Worm (Caenorhabditis elegans) whole organism, young adult: ENCODE measurements around the gene acr-24.

Experiments used
- B0019.2 ChIP-seq: fragments of 200-800 bp; sonication (Bioruptor generic); conservative IDR thresholded peaks from 2 replicates; pipeline ENCODE4 v1.3.6; 2022; ENCODE audit warnings: missing genetic modification reagents, missing genetic modification characterization, missing compliant biosample characterization
- B0035.1 ChIP-seq: sonication (generic microtip); optimal IDR thresholded peaks from 2 replicates; lab custom pipeline; 2016; ENCODE audit warnings: missing genetic modification characterization, mild to moderate bottlenecking, missing compliant biosample characterization, missing genotype, missing genetic modification reagents
- C17E4.6 ChIP-seq: fragments of 200-800 bp; sonication (Bioruptor generic); IDR thresholded peaks from 2 replicates; pipeline ENCODE4 v1.3.6; 2022; ENCODE audit warnings: missing genetic modification reagents, missing genetic modification characterization, missing compliant biosample characterization
- D2030.7 ChIP-seq: fragments of 200-800 bp; sonication (Bioruptor generic); IDR thresholded peaks from 2 replicates; pipeline ENCODE4 v1.3.6; 2022; ENCODE audit warnings: missing genetic modification reagents, missing genetic modification characterization, missing compliant biosample characterization
- F22D6.2 ChIP-seq: sonication (generic microtip); optimal IDR thresholded peaks from 2 replicates; lab custom pipeline; 2016; ENCODE audit warnings: mild to moderate bottlenecking, missing genetic modification characterization, missing compliant biosample characterization
- F33H1.4 ChIP-seq: fragments of 200-800 bp; sonication (Bioruptor generic); IDR thresholded peaks from 2 replicates; pipeline ENCODE4 v1.3.6; 2022; ENCODE audit warnings: missing genetic modification reagents, missing genetic modification characterization, missing compliant biosample characterization
- F49E8.2 ChIP-seq: sonication (generic microtip); optimal IDR thresholded peaks from 3 replicates; lab custom pipeline; 2017; ENCODE audit warnings: missing genetic modification characterization, mild to moderate bottlenecking, missing compliant biosample characterization, antibody characterized with exemption, moderate library complexity; ENCODE audit not compliant: insufficient read depth
- F52B5.7 ChIP-seq: sonication (generic microtip); optimal IDR thresholded peaks from 2 replicates; lab custom pipeline; 2016; ENCODE audit warnings: mild to moderate bottlenecking, missing genetic modification characterization, missing compliant biosample characterization
- Y53G8AR.9 ChIP-seq: fragments of 200-800 bp; sonication (Bioruptor generic); conservative IDR thresholded peaks from 2 replicates; pipeline ENCODE4 v1.3.6; 2022; ENCODE audit warnings: missing genetic modification reagents, missing genetic modification characterization, missing compliant biosample characterization
- Y56A3A.18 ChIP-seq: fragments of 200-800 bp; sonication (Bioruptor generic); IDR thresholded peaks from 2 replicates; pipeline ENCODE4 v1.3.6; 2022; ENCODE audit warnings: missing genetic modification reagents, missing genetic modification characterization, missing compliant biosample characterization
- ZK185.1 ChIP-seq: sonication (generic microtip); optimal IDR thresholded peaks from 2 replicates; lab custom pipeline; 2016; ENCODE audit warnings: mild to moderate bottlenecking, missing genetic modification characterization, missing compliant biosample characterization; ENCODE audit not compliant: poor library complexity, severe bottlenecking
- ama-1 ChIP-seq, 3 experiments: fragments of 150-350 bp in 1 of 3; sonication (generic microtip) in 2 of 3; optimal IDR thresholded peaks; 2 replicates each; lab custom pipeline; 2014 to 2018; ENCODE audit warnings: missing biosample characterization in 2 of 3, missing genetic modification characterization in 2 of 3, missing genetic modification reagents in 2 of 3
- athp-1 ChIP-seq: sonication (generic microtip); optimal IDR thresholded peaks from 2 replicates; lab custom pipeline; 2017; ENCODE audit warnings: mild to moderate bottlenecking, missing genetic modification characterization, missing compliant biosample characterization
- bed-2 ChIP-seq: fragments of 200-800 bp; sonication (Bioruptor generic); IDR thresholded peaks from 2 replicates; pipeline ENCODE4 v1.3.6; 2022; ENCODE audit warnings: missing genetic modification reagents, missing genetic modification characterization, missing compliant biosample characterization
- cebp-2 ChIP-seq: fragments of 200-800 bp; sonication (Bioruptor generic); IDR thresholded peaks from 2 replicates; pipeline ENCODE4 v1.3.6; 2022; ENCODE audit warnings: missing genetic modification characterization, missing compliant biosample characterization
- ceh-100 ChIP-seq: fragments of 200-800 bp; sonication (Bioruptor generic); IDR thresholded peaks from 2 replicates; pipeline ENCODE4 v1.3.6; 2022; ENCODE audit warnings: missing genetic modification reagents, missing genetic modification characterization, missing compliant biosample characterization
- ceh-40 ChIP-seq: fragments of 200-800 bp; sonication (Bioruptor generic); IDR thresholded peaks from 2 replicates; pipeline ENCODE4 v1.3.6; 2022; ENCODE audit warnings: missing genetic modification characterization, missing compliant biosample characterization
- chd-7 ChIP-seq: sonication (generic microtip); optimal IDR thresholded peaks from 2 replicates; lab custom pipeline; 2016; ENCODE audit warnings: mild to moderate bottlenecking, missing genetic modification characterization, moderate library complexity, missing compliant biosample characterization
- dox-1 ChIP-seq: fragments of 200-800 bp; sonication (Bioruptor generic); IDR thresholded peaks from 2 replicates; pipeline ENCODE4 v1.3.6; 2022; ENCODE audit warnings: missing genetic modification reagents, missing genetic modification characterization, missing compliant biosample characterization
- efl-1 ChIP-seq: fragments of 150-350 bp; optimal IDR thresholded peaks from 2 replicates; lab custom pipeline; 2014; ENCODE audit warnings: missing biosample characterization, missing genetic modification reagents, missing genetic modification characterization
- ekl-4 ChIP-seq: fragments of 200-800 bp; sonication (Bioruptor generic); IDR thresholded peaks from 2 replicates; pipeline ENCODE4 v1.3.6; 2022; ENCODE audit warnings: missing genetic modification reagents, missing genetic modification characterization, missing compliant biosample characterization
- fkh-3 ChIP-seq: sonication (generic microtip); optimal IDR thresholded peaks from 2 replicates; lab custom pipeline; 2016; ENCODE audit warnings: mild to moderate bottlenecking, missing genetic modification characterization, missing compliant biosample characterization
- gei-17 ChIP-seq: fragments of 200-800 bp; sonication (Bioruptor generic); optimal IDR thresholded peaks from 2 replicates; lab custom pipeline; 2018; ENCODE audit warnings: mild to moderate bottlenecking, missing genetic modification characterization, missing compliant biosample characterization
- him-1 ChIP-seq: sonication (generic microtip); optimal IDR thresholded peaks from 2 replicates; lab custom pipeline; 2016; ENCODE audit warnings: missing genotype, missing genetic modification reagents, missing genetic modification characterization, missing compliant biosample characterization
- hlh-12 ChIP-seq: sonication (generic microtip); optimal IDR thresholded peaks from 2 replicates; lab custom pipeline; 2016; ENCODE audit warnings: missing genetic modification characterization, missing compliant biosample characterization
- hmg-1.2 ChIP-seq: fragments of 200-800 bp; sonication (Bioruptor generic); IDR thresholded peaks from 2 replicates; pipeline ENCODE4 v1.3.6; 2022; ENCODE audit warnings: missing genetic modification reagents, missing genetic modification characterization, missing compliant biosample characterization
- let-607 ChIP-seq, 2 experiments: fragments of 200-800 bp in 1 of 2; sonication (Bioruptor generic) in 1 of 2; sonication (generic microtip) in 1 of 2; optimal IDR thresholded peaks; 2 replicates each; lab custom pipeline; 2016 to 2018; ENCODE audit warnings: mild to moderate bottlenecking in 2 of 2, missing compliant biosample characterization in 2 of 2, missing genetic modification characterization in 2 of 2, moderate library complexity in 2 of 2, missing genotype in 1 of 2
- lir-1 ChIP-seq: fragments of 200-800 bp; sonication (Bioruptor generic); conservative IDR thresholded peaks from 2 replicates; pipeline ENCODE4 v1.3.6; 2022; ENCODE audit warnings: missing genetic modification reagents, missing genetic modification characterization, missing compliant biosample characterization
- lsl-1 ChIP-seq: fragments of 200-800 bp; sonication (Bioruptor generic); optimal IDR thresholded peaks from 2 replicates; lab custom pipeline; 2018; ENCODE audit warnings: mild to moderate bottlenecking, missing genetic modification characterization, moderate library complexity, missing compliant biosample characterization
- madf-10 ChIP-seq: sonication (generic microtip); optimal IDR thresholded peaks from 2 replicates; lab custom pipeline; 2016; ENCODE audit warnings: mild to moderate bottlenecking, missing genetic modification characterization, missing compliant biosample characterization
- madf-3 ChIP-seq: fragments of 200-800 bp; sonication (Bioruptor generic); IDR thresholded peaks from 2 replicates; pipeline ENCODE4 v1.3.6; 2022; ENCODE audit warnings: missing genetic modification reagents, missing genetic modification characterization, missing compliant biosample characterization
- madf-6 ChIP-seq: fragments of 200-800 bp; sonication (Bioruptor generic); IDR thresholded peaks from 2 replicates; pipeline ENCODE4 v1.3.6; 2022; ENCODE audit warnings: missing genetic modification reagents, missing genetic modification characterization, missing compliant biosample characterization
- mcd-1 ChIP-seq: fragments of 200-800 bp; sonication (Bioruptor generic); IDR thresholded peaks from 2 replicates; pipeline ENCODE4 v1.3.6; 2022; ENCODE audit warnings: missing genetic modification reagents, missing genetic modification characterization, missing compliant biosample characterization
- nhr-120 ChIP-seq: fragments of 200-800 bp; sonication (Bioruptor generic); IDR thresholded peaks from 2 replicates; pipeline ENCODE4 v1.3.6; 2022; ENCODE audit warnings: missing genetic modification characterization, missing compliant biosample characterization
- nhr-179 ChIP-seq: sonication (generic microtip); optimal IDR thresholded peaks from 2 replicates; lab custom pipeline; 2016; ENCODE audit warnings: mild to moderate bottlenecking, missing genetic modification characterization, missing compliant biosample characterization
- nhr-27 ChIP-seq: fragments of 200-800 bp; sonication (Bioruptor generic); optimal IDR thresholded peaks from 2 replicates; lab custom pipeline; 2018; ENCODE audit warnings: mild to moderate bottlenecking, missing genetic modification characterization, moderate library complexity, missing compliant biosample characterization
- pha-4 ChIP-seq: fragments of 150-350 bp; sonication (generic microtip); optimal IDR thresholded peaks from 2 replicates; lab custom pipeline; 2014; ENCODE audit warnings: missing biosample characterization, missing genetic modification reagents, missing genetic modification characterization
- rec-8 ChIP-seq, 2 experiments: sonication (generic microtip); optimal IDR thresholded peaks; 2 replicates each; lab custom pipeline; 2016; ENCODE audit warnings: mild to moderate bottlenecking in 2 of 2, missing genetic modification characterization in 2 of 2, missing genetic modification reagents in 2 of 2, missing genotype in 2 of 2, missing biosample characterization in 1 of 2, missing compliant biosample characterization in 1 of 2, moderate library complexity in 1 of 2
- repo-1 ChIP-seq: sonication (generic microtip); optimal IDR thresholded peaks from 2 replicates; lab custom pipeline; 2017; ENCODE audit warnings: mild to moderate bottlenecking, missing genetic modification characterization, missing compliant biosample characterization
- snpc-1.3 ChIP-seq: sonication (generic microtip); optimal IDR thresholded peaks from 2 replicates; lab custom pipeline; 2017; ENCODE audit warnings: missing genetic modification characterization, mild to moderate bottlenecking, missing compliant biosample characterization, antibody characterized with exemption, moderate library complexity, missing genotype, missing genetic modification reagents; ENCODE audit not compliant: insufficient read depth
- snpc-3.4 ChIP-seq: sonication (generic microtip); optimal IDR thresholded peaks from 2 replicates; lab custom pipeline; 2017; ENCODE audit warnings: missing genetic modification characterization, mild to moderate bottlenecking, missing compliant biosample characterization, antibody characterized with exemption, moderate library complexity, missing genotype, missing genetic modification reagents
- tbp1 ChIP-seq: fragments of 200-800 bp; sonication (Bioruptor generic); optimal IDR thresholded peaks from 2 replicates; lab custom pipeline; 2018; ENCODE audit warnings: mild to moderate bottlenecking, missing genetic modification characterization, missing compliant biosample characterization
- zfh-2 ChIP-seq: fragments of 200-800 bp; sonication (Bioruptor generic); conservative IDR thresholded peaks from 2 replicates; pipeline ENCODE4 v1.3.6; 2022; ENCODE audit warnings: missing genetic modification reagents, missing genetic modification characterization, missing compliant biosample characterization
- zim-3 ChIP-seq: sonication (generic microtip); optimal IDR thresholded peaks from 2 replicates; lab custom pipeline; 2017; ENCODE audit warnings: mild to moderate bottlenecking, missing genetic modification characterization, moderate library complexity, missing compliant biosample characterization
- ztf-18 ChIP-seq: sonication (generic microtip); optimal IDR thresholded peaks from 2 replicates; lab custom pipeline; 2016; ENCODE audit warnings: missing genotype, mild to moderate bottlenecking, missing genetic modification characterization, missing compliant biosample characterization
- ztf-25 ChIP-seq: fragments of 200-800 bp; sonication (Bioruptor generic); IDR thresholded peaks from 2 replicates; pipeline ENCODE4 v1.3.6; 2022; ENCODE audit warnings: missing genetic modification reagents, missing genetic modification characterization, missing compliant biosample characterization
- ztf-28 ChIP-seq: fragments of 200-800 bp; sonication (Bioruptor generic); IDR thresholded peaks from 2 replicates; pipeline ENCODE4 v1.3.6; 2022; ENCODE audit warnings: missing genetic modification reagents, missing genetic modification characterization, missing compliant biosample characterization

acr-24 gene

DNA sequence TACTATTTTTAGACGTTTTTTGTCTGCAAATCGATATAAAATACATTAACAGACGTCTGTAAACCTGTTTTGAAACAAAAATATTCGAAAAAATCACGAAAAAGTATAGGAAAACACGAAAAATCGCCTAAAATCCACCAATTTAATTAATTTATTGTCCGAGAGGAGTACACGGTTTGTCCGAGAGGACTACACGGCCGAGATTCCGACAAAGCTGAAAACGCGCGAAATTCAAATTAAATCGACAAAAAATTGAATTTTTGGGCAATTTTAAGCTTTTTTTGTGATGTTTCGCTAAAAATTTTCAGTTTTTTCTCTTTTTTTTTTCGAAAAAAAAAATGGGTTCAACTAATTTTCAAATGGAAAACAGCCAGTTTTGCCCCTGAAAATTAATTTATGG, 29.1 kb downstream of the acr-24 start (continued):
- TF ChIP-seq rec-8 (tag; optimal IDR thresholded peaks at IDR 0.05; lab: Kevin White, UChicago) (peak; percentile 80 to 81), lsl-1 (GFP tag; lab: Kevin White, UChicago) (peak; percentile 49), ztf-25 (GFP tag; lab: Robert Waterston, UW) (0 out of 2 replicates have a peak, but pooled peaks have one; percentile 66), B0035.1 (peak; percentile 42), C17E4.6 (0 out of 2 replicates have a peak, but pooled peaks have one; percentile 59), fkh-3 (tag; lab: Kevin White, UChicago) (no peak), gei-17 (GFP tag; lab: Kevin White, UChicago) (no peak), nhr-120 (no peak), ama-1 (optimal IDR thresholded peaks at IDR 0.05; lab: Kevin White, UChicago) (no peak), ama-1 (GFP tag; optimal IDR thresholded peaks at IDR 0.05; lab: Kevin White, UChicago) (no peak), B0019.2 (GFP tag; lab: Robert Waterston, UW) (0 out of 2 replicates have a peak, but pooled peaks have one; percentile 48), Y56A3A.18 (GFP tag; lab: Robert Waterston, UW) (peak; percentile 11; the same call in 1 of the 2 replicates), athp-1 (peak; percentile 58), F22D6.2 (tag; lab: Kevin White, UChicago) (peak; percentile 22), F52B5.7 (peak; percentile 16), zim-3 (tag; lab: Kevin White, UChicago) (no peak), D2030.7 (GFP tag; lab: Robert Waterston, UW) (peak; percentile 72), ztf-28 (GFP tag; lab: Robert Waterston, UW) (peak; percentile 74; the same call in 1 of the 2 replicates), hmg-1.2 (GFP tag; lab: Robert Waterston, UW) (peak; percentile 44), Y53G8AR.9 (GFP tag; lab: Robert Waterston, UW) (peak; percentile 79), bed-2 (0 out of 2 replicates have a peak, but pooled peaks have one; percentile 32), dox-1 (GFP tag; lab: Robert Waterston, UW) (peak; percentile 77), madf-10 (tag; lab: Kevin White, UChicago) (peak; percentile 51), repo-1 (peak; percentile 58), lir-1 (GFP tag; lab: Robert Waterston, UW) (peak; percentile 63; the same call in 1 of the 2 replicates), tbp1 (GFP tag; lab: Kevin White, UChicago) (peak; percentile 69), cebp-2 (GFP tag; lab: Robert Waterston, UW) (no peak), madf-6 (GFP tag; lab: Robert Waterston, UW) (peak; percentile 69), chd-7 (tag; lab: Kevin White, UChicago) (peak; percentile 31), ekl-4 (peak; percentile 32; the same call in 1 of the 2 replicates), hlh-12 (no peak), let-607 (tag; optimal IDR thresholded peaks at IDR 0.05; lab: Kevin White, UChicago) (peak in 1 of 2 experiments; percentile 55), F33H1.4 (GFP tag; lab: Robert Waterston, UW) (peak; percentile 60), him-1 (tag; lab: Kevin White, UChicago) (peak; percentile 54), efl-1 (GFP tag; lab: Kevin White, UChicago) (peak; percentile 63), zfh-2 (GFP tag; lab: Robert Waterston, UW) (no peak), snpc-3.4 (tag; lab: Kevin White, UChicago) (peak; percentile 61), nhr-27 (tag; lab: Kevin White, UChicago) (no peak), pha-4 (tag; lab: Kevin White, UChicago) (no peak), ceh-100 (GFP tag; lab: Robert Waterston, UW) (peak; percentile 56), ceh-40 (GFP tag; lab: Robert Waterston, UW) (no peak), mcd-1 (GFP tag; lab: Robert Waterston, UW) (peak; percentile 79), snpc-1.3 (tag; lab: Kevin White, UChicago) (peak; percentile 71), nhr-179 (tag; lab: Kevin White, UChicago) (no peak), ztf-18 (tag; lab: Kevin White, UChicago) (peak; percentile 65), madf-3 (GFP tag; lab: Robert Waterston, UW) (peak; percentile 75; the same call in 1 of the 2 replicates), F49E8.2 (tag; lab: Kevin White, UChicago) (peak; percentile 72), ZK185.1 (tag; lab: Kevin White, UChicago) (peak; percentile 88)
